Fruit fly (Drosophila melanogaster): ENCODE data around the gene AdamTS-B.
A peak's percentile ranks its signal among the peaks of the same experiment; 100 is the strongest.

The AdamTS-B gene

dm6 chrX:5695958-5696357, 2.4 kb upstream of the AdamTS-B start:
- TF ChIP-seq chinmo (GFP tag; IDR thresholded peaks at IDR 0.05; ENCODE audit: partially characterized antibody) (no peak), zfh1 (GFP tag; IDR thresholded peaks at IDR 0.05) (peak; percentile 52; the same call in 2 of the 3 replicates), CG8924 (tag; optimal IDR thresholded peaks at IDR 0.05) (peak; percentile 74), ab (GFP tag; optimal IDR thresholded peaks at IDR 0.05) (no peak), Tbp (GFP tag; optimal IDR thresholded peaks at IDR 0.05) (no peak), CG5180 (GFP tag; optimal IDR thresholded peaks at IDR 0.05) (no peak), CG8290 (GFP tag; optimal IDR thresholded peaks at IDR 0.05) (no peak), CG8290 (tag; optimal IDR thresholded peaks at IDR 0.05) (peak in 1 of 2 experiments; percentile 38), CG31365 (tag; optimal IDR thresholded peaks at IDR 0.05) (no peak), CG18262 (tag; optimal IDR thresholded peaks at IDR 0.05) (peak; percentile 80), grau (tag; optimal IDR thresholded peaks at IDR 0.05) (peak; percentile 72), hbn (GFP tag; IDR thresholded peaks at IDR 0.05; ENCODE audit: partially characterized antibody) (peak; percentile 48), BEAF-32 (GFP tag; optimal IDR thresholded peaks at IDR 0.05) (peak; percentile 72), Ptx1 (GFP tag; IDR thresholded peaks at IDR 0.05) (no peak), jigr1 (GFP tag; IDR thresholded peaks at IDR 0.05) (no peak), dimm (GFP tag; IDR thresholded peaks at IDR 0.05) (no peak), sna (GFP tag; IDR thresholded peaks at IDR 0.05; ENCODE audit: partially characterized antibody) (peak; percentile 65), kni (GFP tag; optimal IDR thresholded peaks at IDR 0.05) (peak; percentile 17), lola (GFP tag; optimal IDR thresholded peaks at IDR 0.05) (peak in 1 of 3 experiments; percentile 61), bbx (GFP tag; IDR thresholded peaks at IDR 0.05; ENCODE audit: partially characterized antibody) (peak; percentile 73), chm (GFP tag; IDR thresholded peaks at IDR 0.05) (peak; percentile 20; the same call in 1 of the 2 replicates), GATAe (GFP tag; conservative IDR thresholded peaks at IDR 0.05) (no peak), Abd-B (GFP tag; optimal IDR thresholded peaks at IDR 0.05) (no peak), tx (GFP tag; optimal IDR thresholded peaks at IDR 0.05) (no peak), CG34224 (GFP tag; IDR thresholded peaks at IDR 0.05; ENCODE audit: partially characterized antibody) (peak; percentile 61; the same call in 2 of the 3 replicates), sug (tag; optimal IDR thresholded peaks at IDR 0.05) (peak; percentile 45), pb (GFP tag; optimal IDR thresholded peaks at IDR 0.05) (no peak), pan (optimal IDR thresholded peaks at IDR 0.05) (no peak), pan (GFP tag; optimal IDR thresholded peaks at IDR 0.05 in 1 of 2, IDR thresholded peaks at IDR 0.05 in 1 of 2) (peak in 1 of 2 experiments; percentile 6), CG14014 (GFP tag; IDR thresholded peaks at IDR 0.05) (no peak), Sry-β (GFP tag; optimal IDR thresholded peaks at IDR 0.05) (peak; percentile 13), trem (tag; optimal IDR thresholded peaks at IDR 0.05) (peak; percentile 51), D (optimal IDR thresholded peaks at IDR 0.05) (no peak), D (GFP tag; optimal IDR thresholded peaks at IDR 0.05) (no peak), nerfin-1 (tag; optimal IDR thresholded peaks at IDR 0.05) (no peak), Mes4 (GFP tag; optimal IDR thresholded peaks at IDR 0.05) (no peak), CG31441 (GFP tag; IDR thresholded peaks at IDR 0.05) (no peak), CG43689 (GFP tag; IDR thresholded peaks at IDR 0.05) (no peak), CG14860 (GFP tag; IDR thresholded peaks at IDR 0.05; ENCODE audit: partially characterized antibody) (peak; percentile 52; the same call in 2 of the 3 replicates), hb (GFP tag; IDR thresholded peaks at IDR 0.05; ENCODE audit: partially characterized antibody) (0 out of 3 replicates have a peak, but pooled peaks have one; percentile 41), CG9437 (GFP tag; optimal IDR thresholded peaks at IDR 0.05) (no peak), nom (GFP tag; optimal IDR thresholded peaks at IDR 0.05) (no peak), Deaf1 (tag; optimal IDR thresholded peaks at IDR 0.05) (peak; percentile 33), Scr (GFP tag; IDR thresholded peaks at IDR 0.05; ENCODE audit: partially characterized antibody) (peak; percentile 79), CG2129 (GFP tag; IDR thresholded peaks at IDR 0.05; ENCODE audit: partially characterized antibody) (peak; percentile 57; the same call in 1 of the 2 replicates), CG4404 (GFP tag; IDR thresholded peaks at IDR 0.05) (no peak), NC2α (GFP tag; optimal IDR thresholded peaks at IDR 0.05) (no peak), unpg (GFP tag; optimal IDR thresholded peaks at IDR 0.05) (no peak), vnd (GFP tag; IDR thresholded peaks at IDR 0.05; ENCODE audit: partially characterized antibody) (peak; percentile 65), unc-4 (GFP tag; IDR thresholded peaks at IDR 0.05; ENCODE audit: partially characterized antibody) (peak; percentile 47; the same call in 1 of the 2 replicates)
